Worm (Caenorhabditis elegans): ENCODE measurements around the gene ift-74.

The ift-74 gene

ce11 chrII:6729331-6729730, 49.5 kb downstream of the ift-74 start, which contains the start of gene T14B4.8:
Gene T14B4.8 (minus strand): TSS chrII:6729390.
- no peak for TF ChIP-seq tab-1 (GFP tag; IDR thresholded peaks at IDR 0.05)
- TF ChIP-seq T22C8.4 (GFP tag; IDR thresholded peaks at IDR 0.05) = no peak
- TF ChIP-seq med-1 (GFP tag; optimal IDR thresholded peaks at IDR 0.05; ENCODE audit: insufficient read depth) = no peak
- no peak for TF ChIP-seq cog-1 (tag; optimal IDR thresholded peaks at IDR 0.05)
- TF ChIP-seq ztf-29 (GFP tag; IDR thresholded peaks at IDR 0.05) = no peak
- no peak for TF ChIP-seq ztf-23 (GFP tag; IDR thresholded peaks at IDR 0.05)
- TF ChIP-seq klf-2 (GFP tag; conservative IDR thresholded peaks at IDR 0.05) = no peak
- no peak for TF ChIP-seq flt-1 (GFP tag; IDR thresholded peaks at IDR 0.05)
- TF ChIP-seq ref-1 (GFP tag; conservative IDR thresholded peaks at IDR 0.05) = no peak

Measured in whole organism, midembryonic.